Worm (Caenorhabditis elegans) whole organism, young adult: ENCODE data around the gene F44A2.5.

Experiments
- B0336.3 ChIP-seq: fragments of 200-800 bp; sonication (Bioruptor generic); IDR thresholded peaks from 2 replicates; pipeline ENCODE4 v1.3.6; 2022; ENCODE audit warnings: missing genetic modification characterization, missing compliant biosample characterization
- F33H1.4 ChIP-seq: fragments of 200-800 bp; sonication (Bioruptor generic); IDR thresholded peaks from 2 replicates; pipeline ENCODE4 v1.3.6; 2022; ENCODE audit warnings: missing genetic modification reagents, missing genetic modification characterization, missing compliant biosample characterization
- F37B4.10 ChIP-seq: fragments of 200-800 bp; sonication (Bioruptor generic); IDR thresholded peaks from 2 replicates; pipeline ENCODE4 v1.3.6; 2022; ENCODE audit warnings: missing genetic modification characterization, missing compliant biosample characterization
- F55B11.4 ChIP-seq: sonication (generic microtip); optimal IDR thresholded peaks from 2 replicates; lab custom pipeline; 2016; ENCODE audit warnings: missing compliant biosample characterization, missing genetic modification characterization, borderline replicate concordance; ENCODE audit not compliant: insufficient read depth
- T07F8.4 ChIP-seq: sonication (generic microtip); optimal IDR thresholded peaks from 2 replicates; lab custom pipeline; 2016; ENCODE audit warnings: mild to moderate bottlenecking, missing genetic modification characterization, moderate library complexity, missing compliant biosample characterization
- Y95B8A.8 ChIP-seq: fragments of 200-800 bp; sonication (Bioruptor generic); IDR thresholded peaks from 2 replicates; pipeline ENCODE4 v1.3.6; 2022; ENCODE audit warnings: missing genetic modification reagents, missing genetic modification characterization, missing compliant biosample characterization
- akir-1 ChIP-seq: fragments of 200-800 bp; sonication (Bioruptor generic); optimal IDR thresholded peaks from 2 replicates; lab custom pipeline; 2018; ENCODE audit warnings: mild to moderate bottlenecking, missing genetic modification characterization, moderate library complexity, missing compliant biosample characterization
- aptf-2 ChIP-seq: fragments of 200-800 bp; sonication (Bioruptor generic); conservative IDR thresholded peaks from 2 replicates; pipeline ENCODE4 v1.3.6; 2022; ENCODE audit warnings: missing genetic modification reagents, missing genetic modification characterization, missing compliant biosample characterization
- athp-1 ChIP-seq: sonication (generic microtip); optimal IDR thresholded peaks from 2 replicates; lab custom pipeline; 2017; ENCODE audit warnings: mild to moderate bottlenecking, missing genetic modification characterization, missing compliant biosample characterization
- attf-6 ChIP-seq: fragments of 200-800 bp; sonication (Bioruptor generic); IDR thresholded peaks from 2 replicates; pipeline ENCODE4 v1.3.6; 2022; ENCODE audit warnings: missing genetic modification reagents, missing genetic modification characterization, missing compliant biosample characterization
- ceh-40 ChIP-seq: fragments of 200-800 bp; sonication (Bioruptor generic); IDR thresholded peaks from 2 replicates; pipeline ENCODE4 v1.3.6; 2022; ENCODE audit warnings: missing genetic modification characterization, missing compliant biosample characterization
- ceh-79 ChIP-seq: sonication (generic microtip); optimal IDR thresholded peaks from 2 replicates; lab custom pipeline; 2017; ENCODE audit warnings: mild to moderate bottlenecking, missing genetic modification characterization, missing compliant biosample characterization
- die-1 ChIP-seq: sonication (generic microtip); optimal IDR thresholded peaks from 2 replicates; lab custom pipeline; 2016; ENCODE audit warnings: missing genotype, mild to moderate bottlenecking, missing genetic modification characterization, missing compliant biosample characterization
- dpff-1 ChIP-seq: sonication (generic microtip); optimal IDR thresholded peaks from 2 replicates; lab custom pipeline; 2017; ENCODE audit warnings: mild to moderate bottlenecking, missing genetic modification characterization, missing compliant biosample characterization
- dpl-1 ChIP-seq: fragments of 150-350 bp; optimal IDR thresholded peaks from 2 replicates; lab custom pipeline; 2014; ENCODE audit warnings: missing biosample characterization, missing genetic modification reagents, missing genetic modification characterization
- efl-1 ChIP-seq: fragments of 150-350 bp; optimal IDR thresholded peaks from 2 replicates; lab custom pipeline; 2014; ENCODE audit warnings: missing biosample characterization, missing genetic modification reagents, missing genetic modification characterization
- egl-18 ChIP-seq: fragments of 200-800 bp; sonication (Bioruptor generic); IDR thresholded peaks from 2 replicates; pipeline ENCODE4 v1.3.6; 2022; ENCODE audit warnings: missing genetic modification reagents, missing genetic modification characterization, missing compliant biosample characterization
- ekl-4 ChIP-seq: fragments of 200-800 bp; sonication (Bioruptor generic); IDR thresholded peaks from 2 replicates; pipeline ENCODE4 v1.3.6; 2022; ENCODE audit warnings: missing genetic modification reagents, missing genetic modification characterization, missing compliant biosample characterization
- gei-17 ChIP-seq: fragments of 200-800 bp; sonication (Bioruptor generic); optimal IDR thresholded peaks from 2 replicates; lab custom pipeline; 2018; ENCODE audit warnings: mild to moderate bottlenecking, missing genetic modification characterization, missing compliant biosample characterization
- him-1 ChIP-seq: sonication (generic microtip); optimal IDR thresholded peaks from 2 replicates; lab custom pipeline; 2016; ENCODE audit warnings: missing genotype, missing genetic modification reagents, missing genetic modification characterization, missing compliant biosample characterization
- hlh-12 ChIP-seq: sonication (generic microtip); optimal IDR thresholded peaks from 2 replicates; lab custom pipeline; 2016; ENCODE audit warnings: missing genetic modification characterization, missing compliant biosample characterization
- hlh-26 ChIP-seq: fragments of 200-800 bp; sonication (Bioruptor generic); conservative IDR thresholded peaks from 2 replicates; pipeline ENCODE4 v1.3.6; 2022; ENCODE audit warnings: missing genetic modification reagents, missing genetic modification characterization, missing compliant biosample characterization
- hmg-1.2 ChIP-seq: fragments of 200-800 bp; sonication (Bioruptor generic); IDR thresholded peaks from 2 replicates; pipeline ENCODE4 v1.3.6; 2022; ENCODE audit warnings: missing genetic modification reagents, missing genetic modification characterization, missing compliant biosample characterization
- hmg-20 ChIP-seq: fragments of 200-800 bp; sonication (Bioruptor generic); IDR thresholded peaks from 2 replicates; pipeline ENCODE4 v1.3.6; 2022; ENCODE audit warnings: missing genetic modification reagents, missing genetic modification characterization, missing compliant biosample characterization
- hsf-1 ChIP-seq: fragments of 200-800 bp; sonication (Bioruptor generic); IDR thresholded peaks from 2 replicates; pipeline ENCODE4 v1.3.6; 2022; ENCODE audit warnings: missing genetic modification reagents, missing genetic modification characterization, missing compliant biosample characterization
- lag-1 ChIP-seq: fragments of 200-800 bp; sonication (Bioruptor generic); IDR thresholded peaks from 2 replicates; pipeline ENCODE4 v1.3.6; 2022; ENCODE audit warnings: missing genetic modification reagents, missing genetic modification characterization, missing compliant biosample characterization
- let-526 ChIP-seq: fragments of 200-800 bp; sonication (Bioruptor generic); IDR thresholded peaks from 2 replicates; pipeline ENCODE4 v1.3.6; 2022; ENCODE audit warnings: missing genetic modification reagents, missing genetic modification characterization, missing compliant biosample characterization
- let-607 ChIP-seq, 2 experiments: fragments of 200-800 bp in 1 of 2; sonication (Bioruptor generic) in 1 of 2; sonication (generic microtip) in 1 of 2; optimal IDR thresholded peaks; 2 replicates each; lab custom pipeline; 2016 to 2018; ENCODE audit warnings: mild to moderate bottlenecking in 2 of 2, missing compliant biosample characterization in 2 of 2, missing genetic modification characterization in 2 of 2, moderate library complexity in 2 of 2, missing genotype in 1 of 2
- lin-26 ChIP-seq: fragments of 200-800 bp; sonication (Bioruptor generic); IDR thresholded peaks from 2 replicates; pipeline ENCODE4 v1.3.6; 2022; ENCODE audit warnings: missing genetic modification reagents, missing genetic modification characterization, missing compliant biosample characterization
- lir-1 ChIP-seq: fragments of 200-800 bp; sonication (Bioruptor generic); conservative IDR thresholded peaks from 2 replicates; pipeline ENCODE4 v1.3.6; 2022; ENCODE audit warnings: missing genetic modification reagents, missing genetic modification characterization, missing compliant biosample characterization
- lsl-1 ChIP-seq: fragments of 200-800 bp; sonication (Bioruptor generic); optimal IDR thresholded peaks from 2 replicates; lab custom pipeline; 2018; ENCODE audit warnings: mild to moderate bottlenecking, missing genetic modification characterization, moderate library complexity, missing compliant biosample characterization
- mxl-1 ChIP-seq: sonication (generic microtip); optimal IDR thresholded peaks from 2 replicates; lab custom pipeline; 2016; ENCODE audit warnings: missing genetic modification characterization, missing compliant biosample characterization
- nfya-1 ChIP-seq: sonication (generic microtip); optimal IDR thresholded peaks from 2 replicates; lab custom pipeline; 2017; ENCODE audit warnings: antibody characterized with exemption, missing compliant biosample characterization, missing genetic modification characterization, borderline replicate concordance; ENCODE audit not compliant: insufficient read depth
- nhr-27 ChIP-seq: fragments of 200-800 bp; sonication (Bioruptor generic); optimal IDR thresholded peaks from 2 replicates; lab custom pipeline; 2018; ENCODE audit warnings: mild to moderate bottlenecking, missing genetic modification characterization, moderate library complexity, missing compliant biosample characterization
- nhr-80 ChIP-seq: sonication (generic microtip); optimal IDR thresholded peaks from 2 replicates; lab custom pipeline; 2016; ENCODE audit warnings: missing genetic modification characterization, missing compliant biosample characterization
- nhr-90 ChIP-seq: sonication (generic microtip); optimal IDR thresholded peaks from 2 replicates; lab custom pipeline; 2016; ENCODE audit warnings: missing genotype, mild to moderate bottlenecking, missing genetic modification characterization, missing compliant biosample characterization
- pha-4 ChIP-seq: fragments of 150-350 bp; sonication (generic microtip); optimal IDR thresholded peaks from 2 replicates; lab custom pipeline; 2014; ENCODE audit warnings: missing biosample characterization, missing genetic modification reagents, missing genetic modification characterization
- rcor-1 ChIP-seq: fragments of 200-800 bp; sonication (Bioruptor generic); IDR thresholded peaks from 2 replicates; pipeline ENCODE4 v1.3.6; 2022; ENCODE audit warnings: missing genetic modification reagents, missing genetic modification characterization, missing compliant biosample characterization
- repo-1 ChIP-seq: sonication (generic microtip); optimal IDR thresholded peaks from 2 replicates; lab custom pipeline; 2017; ENCODE audit warnings: mild to moderate bottlenecking, missing genetic modification characterization, missing compliant biosample characterization
- tbx-9 ChIP-seq: sonication (generic microtip); optimal IDR thresholded peaks from 2 replicates; lab custom pipeline; 2016; ENCODE audit warnings: borderline replicate concordance, missing genetic modification characterization, inconsistent platforms, missing compliant biosample characterization
- tlf-1 ChIP-seq: fragments of 200-800 bp; sonication (Bioruptor generic); optimal IDR thresholded peaks from 2 replicates; lab custom pipeline; 2018; ENCODE audit warnings: mild to moderate bottlenecking, missing genetic modification characterization, missing compliant biosample characterization
- zfh-2 ChIP-seq: fragments of 200-800 bp; sonication (Bioruptor generic); conservative IDR thresholded peaks from 2 replicates; pipeline ENCODE4 v1.3.6; 2022; ENCODE audit warnings: missing genetic modification reagents, missing genetic modification characterization, missing compliant biosample characterization
- ztf-22 ChIP-seq: fragments of 200-800 bp; sonication (Bioruptor generic); optimal IDR thresholded peaks from 2 replicates; lab custom pipeline; 2018; ENCODE audit warnings: mild to moderate bottlenecking, missing genetic modification characterization, moderate library complexity, missing compliant biosample characterization

Gene F44A2.5

ce11 chrV:9297332-9297731 lies at the start of gene F44A2.5:
Gene F44A2.5, plus strand, starts transcription at chrV:9297632.
- no peak for TF ChIP-seq efl-1
- no peak for TF ChIP-seq nhr-80
- no peak for TF ChIP-seq hsf-1 (GFP tag; lab: Robert Waterston, UW)
- no peak for TF ChIP-seq lir-1 (GFP tag; lab: Robert Waterston, UW)
- no peak for TF ChIP-seq hlh-26
- no peak for TF ChIP-seq lsl-1
- TF ChIP-seq hlh-12 (tag; lab: Kevin White, UChicago) = no peak
- no peak for TF ChIP-seq T07F8.4
- TF ChIP-seq ztf-22 (GFP tag; lab: Kevin White, UChicago) = no peak
- TF ChIP-seq hmg-20 (GFP tag; lab: Robert Waterston, UW) = no peak
- TF ChIP-seq attf-6 = no peak
- TF ChIP-seq athp-1 (tag; lab: Kevin White, UChicago) = no peak
- TF ChIP-seq nfya-1 (tag; lab: Kevin White, UChicago) = no peak
- TF ChIP-seq Y95B8A.8 (GFP tag; lab: Robert Waterston, UW) = no peak
- TF ChIP-seq let-526 = no peak
- TF ChIP-seq pha-4 (tag; lab: Kevin White, UChicago) = no peak
- TF ChIP-seq, all 124 proteins: peak for 0

DNA sequence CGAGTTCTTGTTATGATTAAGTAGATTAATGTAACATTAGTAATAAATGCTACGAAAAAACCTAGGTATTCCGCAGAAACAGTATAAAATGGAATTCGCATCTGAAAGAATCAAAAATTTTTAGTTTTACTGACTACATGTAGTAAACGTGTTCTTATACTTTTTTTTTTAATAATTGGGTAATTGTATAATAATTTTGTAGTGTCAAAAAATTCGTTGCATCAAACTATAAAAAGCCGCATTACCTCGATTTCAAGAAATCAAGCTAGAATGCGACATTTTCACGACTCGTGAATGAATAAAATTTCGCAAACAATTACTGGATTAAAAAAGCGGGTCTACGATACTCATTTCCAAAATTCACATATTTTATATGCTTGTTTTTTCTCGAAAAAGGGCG lies 48.2 kb upstream of the F44A2.5 start, which contains the start of gene str-94:
TSS of gene str-94 (minus strand) at position 101 of the 400 bp plus-strand sequence.
- TF ChIP-seq lin-26 (GFP tag; lab: Robert Waterston, UW) (no peak), nhr-90 (tag; lab: Kevin White, UChicago) (no peak), die-1 (tag; lab: Kevin White, UChicago) (no peak), aptf-2 (GFP tag; lab: Robert Waterston, UW) (no peak), tbx-9 (tag; lab: Kevin White, UChicago) (no peak), rcor-1 (GFP tag; lab: Robert Waterston, UW) (no peak), repo-1 (tag; lab: Kevin White, UChicago) (no peak), tlf-1 (GFP tag; lab: Kevin White, UChicago) (no peak), lag-1 (no peak), ceh-79 (tag; lab: Kevin White, UChicago) (no peak), pha-4 (tag; lab: Kevin White, UChicago) (no peak), athp-1 (tag; lab: Kevin White, UChicago) (no peak), efl-1 (no peak)

DNA sequence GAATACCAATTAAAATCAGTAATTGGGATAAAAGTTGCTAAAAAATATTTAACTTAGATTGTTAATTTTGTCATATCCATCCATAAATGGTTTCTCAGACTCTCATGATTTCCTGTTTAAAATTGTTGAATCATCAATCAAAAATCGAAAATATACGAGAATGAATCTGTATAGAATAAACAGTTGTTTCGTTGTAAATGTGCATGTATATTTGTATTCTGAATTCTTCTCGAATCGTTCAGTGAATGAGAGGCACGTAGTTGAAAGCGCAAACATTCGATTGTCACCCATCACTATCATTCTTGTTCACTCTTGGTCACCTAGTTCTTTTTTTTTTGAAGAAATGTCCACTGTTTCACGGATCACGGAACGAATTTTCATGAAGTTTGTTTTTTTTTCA lies 47.5 kb upstream of the F44A2.5 start, which contains the start of gene ptd-2:
TSS of gene ptd-2 (plus strand) at position 301 of the 400 bp plus-strand sequence.
- TF ChIP-seq F55B11.4 (tag; lab: Kevin White, UChicago) (no peak), akir-1 (GFP tag; lab: Kevin White, UChicago) (no peak), ceh-40 (GFP tag; lab: Robert Waterston, UW) (no peak), mxl-1 (tag; lab: Kevin White, UChicago) (no peak), nhr-27 (tag; lab: Kevin White, UChicago) (no peak), dpl-1 (GFP tag; lab: Kevin White, UChicago) (no peak), die-1 (tag; lab: Kevin White, UChicago) (no peak), egl-18 (GFP tag; lab: Robert Waterston, UW) (no peak), hmg-1.2 (GFP tag; lab: Robert Waterston, UW) (no peak), aptf-2 (GFP tag; lab: Robert Waterston, UW) (no peak), him-1 (no peak), dpff-1 (no peak), tbx-9 (tag; lab: Kevin White, UChicago) (no peak), F33H1.4 (GFP tag; lab: Robert Waterston, UW) (no peak), F37B4.10 (GFP tag; lab: Robert Waterston, UW) (no peak), ekl-4 (GFP tag; lab: Robert Waterston, UW) (no peak), zfh-2 (no peak), let-607 (tag; optimal IDR thresholded peaks at IDR 0.05; lab: Kevin White, UChicago) (no peak), B0336.3 (GFP tag; lab: Robert Waterston, UW) (no peak), gei-17 (GFP tag; lab: Kevin White, UChicago) (no peak)
